Fruit fly (Drosophila melanogaster) whole organism, wandering third instar larva: Measurements from ENCODE around the gene CG9578.
"Not testable (repeated sequence)": the region's sequence is repeated elsewhere in the genome, so short reads cannot be mapped to it uniquely, and the experiment has no call there.

Experiments
- Abd-B ChIP-seq: fragments of >200 bp; optimal IDR thresholded peaks from 2 replicates; lab custom pipeline; 2017; ENCODE audit warnings: missing biosample characterization, missing genetic modification characterization
- CG32264 ChIP-seq: fragments of 200-800 bp; sonication (Bioruptor generic); optimal IDR thresholded peaks from 2 replicates; lab custom pipeline; 2016; ENCODE audit warnings: missing biosample characterization, missing genetic modification characterization
- CG9705 ChIP-seq: fragments of 200-800 bp; sonication (Bioruptor generic); optimal IDR thresholded peaks from 2 replicates; lab custom pipeline; 2018; ENCODE audit warnings: missing biosample characterization, mild to moderate bottlenecking, missing genetic modification characterization
- CrebA ChIP-seq: fragments of 200-800 bp; sonication (Bioruptor generic); optimal IDR thresholded peaks from 2 replicates; lab custom pipeline; 2016; ENCODE audit warnings: missing biosample characterization, mild to moderate bottlenecking, missing genetic modification characterization, borderline replicate concordance
- Dfd ChIP-seq: fragments of >200 bp; optimal IDR thresholded peaks from 2 replicates; lab custom pipeline; 2017; ENCODE audit warnings: missing biosample characterization, missing genetic modification characterization
- Dif ChIP-seq: fragments of 200-275, 200-300 bp; sonication (Bioruptor generic); optimal IDR thresholded peaks from 2 replicates; lab custom pipeline; 2018; ENCODE audit warnings: missing biosample characterization, missing genetic modification characterization; ENCODE audit not compliant: partially characterized antibody
- GATAd ChIP-seq: sonication (Bioruptor generic); optimal IDR thresholded peaks from 2 replicates; lab custom pipeline; 2016; ENCODE audit warnings: missing biosample characterization, missing genetic modification characterization
- HLH106 ChIP-seq: fragments of 200-800 bp; optimal IDR thresholded peaks from 3 replicates; lab custom pipeline; 2019; ENCODE audit warnings: missing biosample characterization, mild to moderate bottlenecking, missing genetic modification characterization, moderate library complexity
- Hnf4 ChIP-seq: fragments of 200-800 bp; sonication (Bioruptor generic); optimal IDR thresholded peaks from 2 replicates; lab custom pipeline; 2016; ENCODE audit warnings: missing biosample characterization, mild to moderate bottlenecking, missing genetic modification characterization
- Hr78 ChIP-seq: fragments of >200 bp; optimal IDR thresholded peaks from 2 replicates; lab custom pipeline; 2017; ENCODE audit warnings: missing biosample characterization, missing genetic modification characterization
- Hr83 ChIP-seq: fragments of 200-300 bp; sonication (Bioruptor generic); optimal IDR thresholded peaks from 2 replicates; lab custom pipeline; 2016; ENCODE audit warnings: missing biosample characterization, mild to moderate bottlenecking, missing genetic modification characterization, moderate library complexity; ENCODE audit not compliant: poor library complexity, severe bottlenecking
- Jra ChIP-seq: sonication (Bioruptor generic); optimal IDR thresholded peaks from 2 replicates; lab custom pipeline; 2016; ENCODE audit warnings: missing biosample characterization, missing genetic modification characterization
- Mio ChIP-seq: sonication (Bioruptor generic); optimal IDR thresholded peaks from 2 replicates; lab custom pipeline; 2016; ENCODE audit warnings: missing biosample characterization, missing genetic modification characterization
- Myc ChIP-seq: fragments of >200 bp; optimal IDR thresholded peaks from 2 replicates; lab custom pipeline; 2017
- N ChIP-seq: fragments of >200 bp; optimal IDR thresholded peaks from 2 replicates; lab custom pipeline; 2018; ENCODE audit warnings: missing biosample characterization, missing external identifiers, missing genetic modification characterization
- OdsH ChIP-seq: fragments of 200-800 bp; sonication (Bioruptor generic); optimal IDR thresholded peaks from 2 replicates; lab custom pipeline; 2016; ENCODE audit warnings: missing biosample characterization, mild to moderate bottlenecking, missing genetic modification characterization
- Rel ChIP-seq, 2 experiments: fragments of 200-800 bp; sonication (Bioruptor generic) in 1 of 2; optimal IDR thresholded peaks; 2 replicates in 1 of 2; 3 replicates in 1 of 2; lab custom pipeline; 2016 to 2019; ENCODE audit warnings: mild to moderate bottlenecking in 2 of 2, missing biosample characterization in 2 of 2, missing genetic modification characterization in 2 of 2, moderate library complexity in 1 of 2
- Sp1 ChIP-seq: fragments of 200-800 bp; sonication (Bioruptor generic); optimal IDR thresholded peaks from 3 replicates; lab custom pipeline; 2019; ENCODE audit warnings: missing biosample characterization, mild to moderate bottlenecking, missing genetic modification characterization, moderate library complexity
- Vsx2 ChIP-seq: fragments of 200-300, 225-300 bp; sonication (Bioruptor generic); optimal IDR thresholded peaks from 2 replicates; lab custom pipeline; 2018; ENCODE audit warnings: missing biosample characterization, missing genetic modification characterization; ENCODE audit not compliant: partially characterized antibody
- br ChIP-seq: fragments of 200-800 bp; sonication (Bioruptor generic); optimal IDR thresholded peaks from 2 replicates; lab custom pipeline; 2016; ENCODE audit warnings: missing biosample characterization, missing genetic modification characterization
- brk ChIP-seq: fragments of 200-800 bp; sonication (Bioruptor generic); optimal IDR thresholded peaks from 2 replicates; lab custom pipeline; 2016; ENCODE audit warnings: missing biosample characterization, mild to moderate bottlenecking, missing genetic modification characterization
- dl ChIP-seq, 2 experiments: fragments of 175-275, 200-275 bp in 1 of 2; fragments of 200-275 bp in 1 of 2; sonication (Bioruptor generic); optimal IDR thresholded peaks; lab custom pipeline; 2018; ENCODE audit warnings: mild to moderate bottlenecking in 2 of 2, missing biosample characterization in 2 of 2, missing genetic modification characterization in 2 of 2, moderate library complexity in 2 of 2; ENCODE audit not compliant: partially characterized antibody in 2 of 2, insufficient read depth in 1 of 2
- dmrt93B ChIP-seq: fragments of 200-800 bp; sonication (Bioruptor generic); optimal IDR thresholded peaks from 2 replicates; lab custom pipeline; 2018; ENCODE audit warnings: missing biosample characterization, mild to moderate bottlenecking, missing genetic modification characterization
- dsf ChIP-seq: sonication (Bioruptor generic); optimal IDR thresholded peaks from 2 replicates; lab custom pipeline; 2016; ENCODE audit warnings: missing biosample characterization, missing genetic modification characterization, borderline replicate concordance
- ey ChIP-seq: fragments of 200-800 bp; sonication (Bioruptor generic); optimal IDR thresholded peaks from 2 replicates; lab custom pipeline; 2016; ENCODE audit warnings: missing biosample characterization, missing genetic modification characterization
- foxo ChIP-seq, 2 experiments: fragments of 200-800 bp; sonication (Bioruptor generic); optimal IDR thresholded peaks; 2 replicates in 1 of 2; 3 replicates in 1 of 2; lab custom pipeline; 2016 to 2017; ENCODE audit warnings: missing biosample characterization in 2 of 2, missing genetic modification characterization in 2 of 2
- fru ChIP-seq: fragments of 200-800 bp; sonication (Bioruptor generic); optimal IDR thresholded peaks from 3 replicates; lab custom pipeline; 2016; ENCODE audit warnings: missing biosample characterization, mild to moderate bottlenecking, missing genetic modification characterization
- h ChIP-seq: fragments of 200-800 bp; sonication (Bioruptor generic); optimal IDR thresholded peaks from 3 replicates; lab custom pipeline; 2016; ENCODE audit warnings: missing biosample characterization, mild to moderate bottlenecking, missing genetic modification characterization
- jim ChIP-seq: fragments of 175-275, 200-325 bp; sonication (Bioruptor generic); optimal IDR thresholded peaks from 2 replicates; lab custom pipeline; 2016; ENCODE audit warnings: missing biosample characterization, mild to moderate bottlenecking, missing genetic modification characterization
- lola ChIP-seq: fragments of >200 bp; optimal IDR thresholded peaks from 2 replicates; lab custom pipeline; 2017; ENCODE audit warnings: missing biosample characterization, missing genetic modification characterization
- pan ChIP-seq: fragments of >200 bp; optimal IDR thresholded peaks from 2 replicates; lab custom pipeline; 2017
- psq ChIP-seq: fragments of 200-800 bp; sonication (Bioruptor generic); optimal IDR thresholded peaks from 3 replicates; lab custom pipeline; 2017; ENCODE audit warnings: missing biosample characterization, mild to moderate bottlenecking, missing genetic modification characterization, moderate library complexity
- rgr ChIP-seq: fragments of 200-800 bp; sonication (Bioruptor generic); optimal IDR thresholded peaks from 3 replicates; lab custom pipeline; 2016; ENCODE audit warnings: missing biosample characterization, mild to moderate bottlenecking, missing genetic modification characterization
- sage ChIP-seq: fragments of 200-800 bp; sonication (Bioruptor generic); optimal IDR thresholded peaks from 2 replicates; lab custom pipeline; 2016; ENCODE audit warnings: missing biosample characterization, mild to moderate bottlenecking, missing genetic modification characterization
- sv ChIP-seq: fragments of 200-800 bp; sonication (Bioruptor generic); optimal IDR thresholded peaks from 3 replicates; lab custom pipeline; 2016; ENCODE audit warnings: missing biosample characterization, missing genetic modification characterization
- usp ChIP-seq: fragments of >200 bp; optimal IDR thresholded peaks from 2 replicates; lab custom pipeline; 2017; ENCODE audit warnings: missing biosample characterization, missing genetic modification characterization

CG9578 gene

dm6 chrX:20139493-20139892 is 30.5 kb upstream of the CG9578 start, which contains the start of gene CG42583:
TSS of gene CG42583 (plus strand) at chrX:20139793.
- TF ChIP-seq sv (GFP tag; lab: Kevin White, UChicago) (no peak), Abd-B (GFP tag; lab: Kevin White, UChicago) (no peak), Vsx2 (GFP tag; lab: Kevin White, UChicago) (no peak), sage (GFP tag; lab: Kevin White, UChicago) (no peak), Rel (GFP tag; optimal IDR thresholded peaks at IDR 0.05; lab: Kevin White, UChicago) (no peak), Rel (tag; optimal IDR thresholded peaks at IDR 0.05; lab: Kevin White, UChicago) (no peak), foxo (GFP tag; optimal IDR thresholded peaks at IDR 0.05; lab: Kevin White, UChicago) (no peak), ey (GFP tag; lab: Kevin White, UChicago) (no peak), Myc (lab: Kevin White, UChicago) (no peak), br (GFP tag; lab: Kevin White, UChicago) (no peak), psq (GFP tag; lab: Kevin White, UChicago) (no peak), Hr83 (no peak), usp (GFP tag; lab: Kevin White, UChicago) (no peak), dmrt93B (no peak), Hnf4 (no peak), Dfd (GFP tag; lab: Kevin White, UChicago) (no peak), N (no peak), CG32264 (GFP tag; lab: Kevin White, UChicago) (no peak)

DNA sequence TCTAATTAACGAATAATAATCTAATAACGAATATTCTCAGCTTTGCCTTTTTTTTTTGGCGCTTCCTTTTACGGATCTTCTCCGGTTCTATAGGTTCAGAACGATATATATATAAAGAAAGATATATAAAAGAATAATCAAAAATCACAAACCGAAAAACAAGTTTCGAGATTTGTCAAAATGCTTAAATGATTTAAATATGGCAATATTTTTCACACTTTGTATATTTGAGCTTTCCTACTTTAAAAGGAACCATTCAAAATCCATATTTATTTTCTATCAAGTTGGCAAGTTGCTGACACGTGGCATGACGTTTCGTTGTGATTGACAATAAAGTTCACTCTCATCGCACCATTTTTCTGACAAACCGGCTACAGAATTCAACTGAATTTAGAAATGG is 29.3 kb upstream of the CG9578 start, which contains the start of gene CG34332:
CG34332 (plus strand) TSS at position 301 of the 400 bp plus-strand sequence.
- TF ChIP-seq Jra (GFP tag; lab: Kevin White, UChicago): no peak
- no peak for TF ChIP-seq h
- TF ChIP-seq Mio: no peak
- no peak for TF ChIP-seq GATAd (GFP tag; lab: Kevin White, UChicago)
- TF ChIP-seq psq (GFP tag; lab: Kevin White, UChicago): no peak
- TF ChIP-seq CG9705 (GFP tag; lab: Kevin White, UChicago): no peak
- TF ChIP-seq HLH106: no peak
- no peak for TF ChIP-seq sage (GFP tag; lab: Kevin White, UChicago)
- TF ChIP-seq rgr: no peak
- TF ChIP-seq usp (GFP tag; lab: Kevin White, UChicago): no peak
- TF ChIP-seq brk (GFP tag; lab: Kevin White, UChicago): no peak
- TF ChIP-seq dsf (GFP tag; lab: Kevin White, UChicago): no peak
- no peak for TF ChIP-seq Hr83
- no peak for TF ChIP-seq br (GFP tag; lab: Kevin White, UChicago)
- no peak for TF ChIP-seq Hnf4
- no peak for TF ChIP-seq Myc (lab: Kevin White, UChicago)
- TF ChIP-seq lola (GFP tag; lab: Kevin White, UChicago): no peak
- TF ChIP-seq sv (GFP tag; lab: Kevin White, UChicago): no peak
- TF ChIP-seq, all 38 proteins: peak for 0

- TF ChIP-seq Sp1, brk, br (GFP tag; lab: Kevin White, UChicago): not testable (repeated sequence)
Observed at dm6 chrX:20143088-20143487, 26.9 kb upstream of the CG9578 start, which contains the start of gene Or19a. TSS of gene Or19a (minus strand) at chrX:20143188.

DNA sequence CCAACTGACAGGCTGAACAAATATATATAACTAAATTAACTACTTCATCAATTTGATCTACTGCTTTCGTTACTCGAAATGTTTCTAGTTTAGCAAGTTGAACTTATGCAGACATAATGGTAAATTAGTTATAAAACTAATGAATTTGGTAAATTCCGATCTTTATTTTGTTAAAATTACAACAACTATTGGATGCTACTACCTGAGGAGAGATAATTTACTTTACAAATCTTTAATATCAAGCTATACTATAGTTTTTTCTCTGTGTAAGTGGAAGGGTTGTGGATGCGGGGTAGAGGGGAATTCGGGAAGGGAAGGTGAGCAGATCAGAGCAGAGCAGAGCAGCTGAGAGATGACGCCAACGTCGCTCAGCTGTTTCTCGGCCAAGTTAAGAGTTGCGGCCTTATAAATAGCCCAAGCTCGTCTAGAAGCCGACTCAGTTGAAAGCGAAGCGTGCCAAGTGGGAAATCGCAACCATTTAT is 22.3 kb upstream of the CG9578 start, which contains the start of gene aspr:
aspr (plus strand) TSS at position 432 of the 482 bp plus-strand sequence.
- TF ChIP-seq jim (GFP tag; lab: Kevin White, UChicago) (no peak), Rel (GFP tag; optimal IDR thresholded peaks at IDR 0.05; lab: Kevin White, UChicago) (no peak), Rel (tag; optimal IDR thresholded peaks at IDR 0.05; lab: Kevin White, UChicago) (no peak), Mio (no peak), psq (GFP tag; lab: Kevin White, UChicago) (no peak), pan (lab: Kevin White, UChicago) (no peak), ey (GFP tag; lab: Kevin White, UChicago) (no peak), OdsH (GFP tag; lab: Kevin White, UChicago) (no peak)

DNA sequence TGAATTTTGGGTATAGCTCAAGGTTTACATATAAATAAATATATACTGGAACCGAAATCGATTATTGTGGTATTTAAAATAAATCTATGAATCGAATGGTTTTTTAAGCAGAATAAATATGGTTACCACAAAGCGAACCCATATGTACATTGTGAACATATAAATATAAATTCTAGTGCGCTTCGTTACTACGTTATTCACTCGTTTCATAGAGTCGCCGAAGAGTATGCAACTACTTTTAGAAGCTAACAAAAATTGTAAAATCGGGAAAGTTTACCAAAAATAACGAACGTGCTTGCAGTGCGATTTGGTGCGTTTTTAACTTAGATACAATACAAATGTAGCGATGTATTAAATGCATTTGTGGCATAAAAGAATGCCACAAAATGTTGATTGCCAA is 14.1 kb upstream of the CG9578 start:
- TF ChIP-seq CrebA (GFP tag; lab: Kevin White, UChicago) (no peak), pan (lab: Kevin White, UChicago) (no peak), Dif (no peak), dmrt93B (no peak), dl (GFP tag; optimal IDR thresholded peaks at IDR 0.05; lab: Kevin White, UChicago; ENCODE audit: insufficient read depth in 1 of 2, partially characterized antibody in 2 of 2) (no peak), CG32264 (GFP tag; lab: Kevin White, UChicago) (no peak), Hr78 (GFP tag; lab: Kevin White, UChicago) (no peak), h (no peak), Sp1 (GFP tag; lab: Kevin White, UChicago) (no peak), fru (GFP tag; lab: Kevin White, UChicago) (no peak), brk (GFP tag; lab: Kevin White, UChicago) (no peak), dsf (GFP tag; lab: Kevin White, UChicago) (no peak), Vsx2 (GFP tag; lab: Kevin White, UChicago) (no peak), sage (GFP tag; lab: Kevin White, UChicago) (no peak), Rel (GFP tag; optimal IDR thresholded peaks at IDR 0.05; lab: Kevin White, UChicago) (no peak), Rel (tag; optimal IDR thresholded peaks at IDR 0.05; lab: Kevin White, UChicago) (no peak), Hr83 (no peak), HLH106 (no peak)
- TF ChIP-seq, all 38 proteins: peak for 0
